Worm (Caenorhabditis elegans) whole organism, midembryonic: ENCODE results near the gene nhr-172.

Experiments
- flt-1 ChIP-seq: fragments of 200-800 bp; sonication (Bioruptor generic); IDR thresholded peaks from 2 replicates; pipeline ENCODE4 v1.3.6; 2022; ENCODE audit warnings: missing genetic modification characterization, missing compliant biosample characterization
- ref-1 ChIP-seq: fragments of 200-800 bp; sonication (Bioruptor generic); conservative IDR thresholded peaks from 2 replicates; pipeline ENCODE4 v1.3.6; 2022; ENCODE audit warnings: missing genetic modification reagents, missing genetic modification characterization, missing compliant biosample characterization

DNA sequence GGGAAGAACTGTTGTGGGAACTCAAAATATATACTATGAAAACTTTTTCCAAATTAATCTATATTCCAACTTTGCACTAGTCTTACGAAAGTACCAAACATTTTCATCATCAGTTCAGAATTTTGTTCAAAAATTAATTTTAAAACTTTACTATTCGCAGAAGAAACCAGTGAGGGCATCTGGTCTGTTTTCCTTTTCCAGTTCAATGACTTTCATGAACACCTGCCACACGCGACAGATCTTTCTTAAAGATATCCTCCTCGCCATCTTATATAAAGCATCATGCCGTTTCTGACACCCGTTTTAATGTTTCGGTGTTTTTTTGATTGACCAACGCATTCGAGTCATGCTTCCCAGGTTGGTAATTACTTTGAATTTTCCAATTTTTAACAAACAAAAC is 24.2 kb downstream of the nhr-172 start, which contains the start of gene C54F6.3:
- no peak for TF ChIP-seq flt-1 (GFP tag; lab: Robert Waterston, UW)
- no peak for TF ChIP-seq ref-1 (GFP tag; lab: Robert Waterston, UW)
